Worm (Caenorhabditis elegans) whole organism, midembryonic: ENCODE results near the gene BE10.3.

Experiments used
- flt-1 ChIP-seq: fragments of 200-800 bp; sonication (Bioruptor generic); IDR thresholded peaks from 2 replicates; pipeline ENCODE4 v1.3.6; 2022; ENCODE audit warnings: missing genetic modification characterization, missing compliant biosample characterization
- ztf-23 ChIP-seq: fragments of 200-800 bp; sonication (Bioruptor generic); IDR thresholded peaks from 2 replicates; pipeline ENCODE4 v1.3.6; 2022; ENCODE audit warnings: missing genetic modification reagents, missing genetic modification characterization, missing compliant biosample characterization

DNA sequence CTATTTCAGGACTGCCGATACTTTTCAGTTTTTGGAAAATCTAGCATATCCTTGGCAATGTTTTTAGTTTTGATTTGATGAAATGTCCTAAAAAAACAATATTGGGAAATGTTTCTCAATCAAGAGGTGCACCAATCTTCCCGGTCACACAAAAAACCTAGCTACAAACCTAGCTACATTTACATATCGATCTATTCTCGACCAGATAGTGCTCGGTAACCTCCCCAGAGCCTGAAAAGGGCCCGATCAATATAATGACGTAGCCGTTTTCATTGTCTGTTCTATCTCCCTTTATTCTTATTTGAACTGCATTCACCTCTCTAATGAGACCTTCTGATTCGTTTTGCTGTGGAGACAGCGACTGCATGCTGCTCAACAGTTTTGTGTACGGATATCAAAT lies at the start of gene BE10.3:
- TF ChIP-seq ztf-23 (GFP tag; lab: Robert Waterston, UW) = no peak
- no peak for TF ChIP-seq flt-1 (GFP tag; lab: Robert Waterston, UW)
